Fruit fly (Drosophila melanogaster): Measurements from ENCODE around the gene spn-F.

Gene spn-F

dm6 chr3R:31222125-31222889, 32.6 kb upstream of the spn-F start (continued):
- TF ChIP-seq Sp1 (GFP tag; optimal IDR thresholded peaks at IDR 0.05) = peak; percentile 60
- no peak for TF ChIP-seq sage (GFP tag; optimal IDR thresholded peaks at IDR 0.05)
- peak; percentile 49 for TF ChIP-seq psq (GFP tag; optimal IDR thresholded peaks at IDR 0.05)
- TF ChIP-seq N (GFP tag; optimal IDR thresholded peaks at IDR 0.05) = no peak
- peak in 1 of 2 experiments; percentile 77 for TF ChIP-seq foxo (GFP tag; optimal IDR thresholded peaks at IDR 0.05)
- peak; percentile 47 for TF ChIP-seq dmrt93B (GFP tag; optimal IDR thresholded peaks at IDR 0.05)
- TF ChIP-seq lola (GFP tag; optimal IDR thresholded peaks at IDR 0.05) = no peak
- peak; percentile 56 for TF ChIP-seq sv (GFP tag; optimal IDR thresholded peaks at IDR 0.05)
- TF ChIP-seq Myc (optimal IDR thresholded peaks at IDR 0.05) = no peak

DNA sequence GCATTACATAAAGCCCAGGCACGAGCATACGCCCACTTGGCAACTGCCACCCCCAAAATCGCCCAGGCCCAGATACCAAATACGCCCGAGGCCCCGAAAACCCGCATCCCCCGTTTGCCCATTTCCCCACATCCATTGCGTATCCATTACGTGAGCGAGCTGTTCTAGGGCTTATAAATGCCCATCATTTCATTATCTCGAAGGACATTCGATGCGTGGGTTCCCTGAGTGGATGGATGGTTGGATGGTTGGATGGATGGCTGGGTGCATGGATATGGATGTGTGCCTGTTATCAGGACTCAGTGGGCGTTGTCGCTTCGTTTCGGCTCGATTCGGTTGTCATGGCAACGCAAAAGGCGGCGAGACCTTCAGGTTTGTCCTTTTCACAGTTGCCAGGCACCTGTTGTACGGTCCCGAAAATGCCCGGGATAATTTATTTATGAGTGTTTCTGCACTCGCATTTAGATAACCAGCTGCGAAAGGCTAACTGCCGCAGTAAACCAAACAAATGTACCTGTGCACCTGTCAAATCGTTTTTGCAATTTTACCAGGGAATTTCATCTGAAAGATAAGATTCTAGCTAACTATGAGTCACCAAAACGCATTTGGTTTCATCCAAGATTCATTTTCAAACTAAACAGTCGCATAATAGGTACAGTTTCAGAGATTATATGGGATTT, 31.9 kb upstream of the spn-F start:
- TF ChIP-seq lola (GFP tag; optimal IDR thresholded peaks at IDR 0.05) (no peak), Jra (GFP tag; optimal IDR thresholded peaks at IDR 0.05) (no peak), dl (GFP tag; optimal IDR thresholded peaks at IDR 0.05; ENCODE audit: insufficient read depth in 1 of 2, partially characterized antibody in 2 of 2) (no peak), Dif (GFP tag; optimal IDR thresholded peaks at IDR 0.05; ENCODE audit: partially characterized antibody) (no peak), sage (GFP tag; optimal IDR thresholded peaks at IDR 0.05) (no peak), rgr (GFP tag; optimal IDR thresholded peaks at IDR 0.05) (no peak), Rel (GFP tag; optimal IDR thresholded peaks at IDR 0.05) (no peak), Rel (tag; optimal IDR thresholded peaks at IDR 0.05) (no peak)

DNA sequence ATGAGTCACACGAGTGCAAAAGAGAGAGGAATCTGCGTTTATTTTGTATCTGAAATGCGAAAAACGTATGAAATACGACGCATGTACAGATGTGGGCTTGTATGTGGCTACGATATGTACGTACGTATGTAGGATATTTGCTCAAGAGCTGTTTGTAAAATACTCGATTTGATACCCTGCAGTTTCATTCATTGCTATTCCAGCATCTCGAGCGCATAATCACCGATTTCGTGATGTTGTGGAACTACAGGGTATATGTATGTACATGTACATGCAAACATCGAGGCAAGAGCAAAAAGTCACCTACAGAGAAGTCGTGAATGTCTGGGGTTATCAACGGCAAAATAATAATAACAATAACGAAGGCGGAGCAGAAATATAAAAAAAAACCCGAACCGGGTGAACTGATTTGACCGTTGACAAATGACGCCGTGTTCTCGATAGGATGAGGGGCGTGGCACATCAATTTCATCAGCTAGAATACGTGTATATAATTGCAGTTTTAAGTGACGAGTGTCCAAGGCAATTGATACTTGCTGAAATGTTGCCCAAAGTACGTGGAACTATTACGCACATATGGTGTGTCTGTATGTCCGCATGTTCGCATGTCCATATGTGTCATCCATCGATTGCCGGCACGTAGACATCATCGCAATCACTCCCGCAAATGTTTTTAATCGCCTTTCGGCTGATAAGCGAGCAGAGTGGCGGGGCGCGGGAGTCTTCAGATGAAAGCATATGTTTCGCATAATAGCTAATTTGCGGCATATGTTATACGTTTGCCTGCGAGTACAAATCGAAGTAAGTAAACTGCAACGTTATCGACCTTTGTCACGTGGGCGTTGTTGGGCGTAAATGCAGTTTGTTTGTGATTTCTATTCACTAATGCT, 30.7 kb upstream of the spn-F start:
- TF ChIP-seq psq (GFP tag; optimal IDR thresholded peaks at IDR 0.05) (peak; percentile 4), jim (GFP tag; optimal IDR thresholded peaks at IDR 0.05) (no peak), HLH106 (tag; optimal IDR thresholded peaks at IDR 0.05) (no peak), pan (optimal IDR thresholded peaks at IDR 0.05) (no peak), Rel (GFP tag; optimal IDR thresholded peaks at IDR 0.05) (no peak), Rel (tag; optimal IDR thresholded peaks at IDR 0.05) (peak; percentile 38), tai (GFP tag; optimal IDR thresholded peaks at IDR 0.05) (no peak), Hr78 (GFP tag; optimal IDR thresholded peaks at IDR 0.05) (no peak), brk (GFP tag; optimal IDR thresholded peaks at IDR 0.05) (no peak), Jra (GFP tag; optimal IDR thresholded peaks at IDR 0.05) (peak; percentile 37), sage (GFP tag; optimal IDR thresholded peaks at IDR 0.05) (peak; percentile 3), OdsH (GFP tag; optimal IDR thresholded peaks at IDR 0.05) (peak; percentile 26), rgr (GFP tag; optimal IDR thresholded peaks at IDR 0.05) (no peak)

- TF ChIP-seq foxo (GFP tag; optimal IDR thresholded peaks at IDR 0.05) (peak in 1 of 2 experiments; percentile 74), N (GFP tag; optimal IDR thresholded peaks at IDR 0.05) (no peak), Dif (GFP tag; optimal IDR thresholded peaks at IDR 0.05; ENCODE audit: partially characterized antibody) (no peak), ey (GFP tag; optimal IDR thresholded peaks at IDR 0.05) (peak; percentile 76), lola (GFP tag; optimal IDR thresholded peaks at IDR 0.05) (no peak), rgr (GFP tag; optimal IDR thresholded peaks at IDR 0.05) (peak; percentile 80), sv (GFP tag; optimal IDR thresholded peaks at IDR 0.05) (no peak), Vsx2 (GFP tag; optimal IDR thresholded peaks at IDR 0.05; ENCODE audit: partially characterized antibody) (no peak), Myc (optimal IDR thresholded peaks at IDR 0.05) (no peak), usp (GFP tag; optimal IDR thresholded peaks at IDR 0.05) (no peak), Jra (GFP tag; optimal IDR thresholded peaks at IDR 0.05) (peak; percentile 71), Dfd (GFP tag; optimal IDR thresholded peaks at IDR 0.05) (no peak), pan (optimal IDR thresholded peaks at IDR 0.05) (no peak), Mio (GFP tag; optimal IDR thresholded peaks at IDR 0.05) (no peak), OdsH (GFP tag; optimal IDR thresholded peaks at IDR 0.05) (peak; percentile 26), Hr78 (GFP tag; optimal IDR thresholded peaks at IDR 0.05) (no peak), Abd-B (GFP tag; optimal IDR thresholded peaks at IDR 0.05) (no peak), h (GFP tag; optimal IDR thresholded peaks at IDR 0.05) (peak; percentile 79), br (GFP tag; optimal IDR thresholded peaks at IDR 0.05) (peak; percentile 72), GATAd (GFP tag; optimal IDR thresholded peaks at IDR 0.05) (no peak), HLH106 (tag; optimal IDR thresholded peaks at IDR 0.05) (peak; percentile 63), Sp1 (GFP tag; optimal IDR thresholded peaks at IDR 0.05) (peak; percentile 56), dsf (GFP tag; optimal IDR thresholded peaks at IDR 0.05; ENCODE audit: borderline replicate concordance) (no peak), brk (GFP tag; optimal IDR thresholded peaks at IDR 0.05) (peak; percentile 64), dmrt93B (GFP tag; optimal IDR thresholded peaks at IDR 0.05) (peak; percentile 22), fru (GFP tag; optimal IDR thresholded peaks at IDR 0.05) (peak; percentile 80), woc (GFP tag; optimal IDR thresholded peaks at IDR 0.05) (no peak), CrebA (GFP tag; optimal IDR thresholded peaks at IDR 0.05; ENCODE audit: borderline replicate concordance) (no peak), Hr83 (GFP tag; optimal IDR thresholded peaks at IDR 0.05; ENCODE audit: poor library complexity, severe bottlenecking) (peak; percentile 66), Rel (GFP tag; optimal IDR thresholded peaks at IDR 0.05) (no peak), Rel (tag; optimal IDR thresholded peaks at IDR 0.05) (peak; percentile 59), sage (GFP tag; optimal IDR thresholded peaks at IDR 0.05) (peak; percentile 25)
These were observed 29.8 kb upstream of the spn-F start for dm6 chr3R:31225043-31225681.

All from whole organism, wandering third instar larva.